Worm (Caenorhabditis elegans) whole organism, late embryonic: ENCODE data around the gene dsl-7.
A peak's percentile ranks its signal among the peaks of the same experiment; 100 is the strongest.

Experiments
- C08G9.2 ChIP-seq: sonication (generic microtip); optimal IDR thresholded peaks from 2 replicates; lab custom pipeline; 2016; ENCODE audit warnings: mild to moderate bottlenecking, missing genetic modification characterization, moderate library complexity, missing compliant biosample characterization
- F13H6.1 ChIP-seq: sonication (generic microtip); optimal IDR thresholded peaks from 2 replicates; lab custom pipeline; 2016; ENCODE audit warnings: missing genetic modification characterization, missing compliant biosample characterization
- K02D7.2 ChIP-seq: sonication (generic microtip); optimal IDR thresholded peaks from 2 replicates; lab custom pipeline; 2017; ENCODE audit warnings: mild to moderate bottlenecking, missing genetic modification characterization, missing compliant biosample characterization
- ahr-1 ChIP-seq: sonication (generic microtip); optimal IDR thresholded peaks from 2 replicates; lab custom pipeline; 2016; ENCODE audit warnings: missing genetic modification characterization, missing compliant biosample characterization
- ceh-18 ChIP-seq: sonication (generic microtip); optimal IDR thresholded peaks from 2 replicates; lab custom pipeline; 2016; ENCODE audit warnings: missing genetic modification characterization, missing compliant biosample characterization
- ceh-2 ChIP-seq: sonication (generic microtip); optimal IDR thresholded peaks from 2 replicates; lab custom pipeline; 2016; ENCODE audit warnings: missing genotype, missing genetic modification characterization, missing compliant biosample characterization
- ceh-22 ChIP-seq: sonication (generic microtip); optimal IDR thresholded peaks from 2 replicates; lab custom pipeline; 2017; ENCODE audit warnings: missing biosample characterization, missing genetic modification characterization
- ceh-31 ChIP-seq: sonication (generic microtip); optimal IDR thresholded peaks from 2 replicates; lab custom pipeline; 2016; ENCODE audit warnings: missing genetic modification characterization, missing compliant biosample characterization
- ceh-34 ChIP-seq: sonication (generic microtip); optimal IDR thresholded peaks from 2 replicates; lab custom pipeline; 2016; ENCODE audit warnings: mild to moderate bottlenecking, missing genetic modification characterization, missing compliant biosample characterization
- ceh-45 ChIP-seq: fragments of 200-800 bp; sonication (Bioruptor generic); IDR thresholded peaks from 2 replicates; pipeline ENCODE4 v1.3.6; 2022; ENCODE audit warnings: missing genetic modification reagents, missing genetic modification characterization, missing compliant biosample characterization
- ceh-48 ChIP-seq: sonication (generic microtip); optimal IDR thresholded peaks from 2 replicates; lab custom pipeline; 2016; ENCODE audit warnings: missing genetic modification characterization, inconsistent platforms, missing compliant biosample characterization
- elt-4 ChIP-seq: sonication (generic microtip); optimal IDR thresholded peaks from 2 replicates; lab custom pipeline; 2016; ENCODE audit warnings: missing genetic modification characterization, missing compliant biosample characterization
- ets-4 ChIP-seq: sonication (generic microtip); optimal IDR thresholded peaks from 2 replicates; lab custom pipeline; 2016; ENCODE audit warnings: missing genetic modification characterization, missing compliant biosample characterization
- hlh-13 ChIP-seq: fragments of 200-800 bp; sonication (Bioruptor generic); optimal IDR thresholded peaks from 2 replicates; lab custom pipeline; 2018; ENCODE audit warnings: mild to moderate bottlenecking, missing genetic modification characterization, missing compliant biosample characterization
- hlh-15 ChIP-seq: sonication (generic microtip); optimal IDR thresholded peaks from 2 replicates; lab custom pipeline; 2016; ENCODE audit warnings: missing genetic modification characterization, missing compliant biosample characterization
- hlh-30 ChIP-seq: sonication (generic microtip); optimal IDR thresholded peaks from 2 replicates; lab custom pipeline; 2017; ENCODE audit warnings: antibody characterized with exemption, missing genetic modification characterization, missing compliant biosample characterization; ENCODE audit not compliant: insufficient read depth
- hlh-8 ChIP-seq: sonication (generic microtip); optimal IDR thresholded peaks from 2 replicates; lab custom pipeline; 2016; ENCODE audit warnings: missing genotype, missing genetic modification characterization, missing compliant biosample characterization
- lin-11 ChIP-seq: fragments of 200-800 bp; sonication (Bioruptor generic); optimal IDR thresholded peaks from 2 replicates; lab custom pipeline; 2018; ENCODE audit warnings: mild to moderate bottlenecking, missing genetic modification characterization, missing compliant biosample characterization
- mec-3 ChIP-seq: sonication (generic microtip); optimal IDR thresholded peaks from 2 replicates; lab custom pipeline; 2016; ENCODE audit warnings: borderline replicate concordance, missing genetic modification characterization, missing compliant biosample characterization
- nfya-1 ChIP-seq: sonication (generic microtip); optimal IDR thresholded peaks from 2 replicates; lab custom pipeline; 2017; ENCODE audit warnings: missing genetic modification characterization, mild to moderate bottlenecking, missing compliant biosample characterization, antibody characterized with exemption, moderate library complexity
- nhr-232 ChIP-seq: sonication (generic microtip); optimal IDR thresholded peaks from 2 replicates; lab custom pipeline; 2016; ENCODE audit warnings: missing genetic modification characterization, missing compliant biosample characterization
- odd-2 ChIP-seq: sonication (generic microtip); optimal IDR thresholded peaks from 2 replicates; lab custom pipeline; 2017; ENCODE audit warnings: antibody characterized with exemption, mild to moderate bottlenecking, missing genetic modification characterization, missing compliant biosample characterization
- pat-9 ChIP-seq: fragments of 200-800 bp; sonication (Bioruptor generic); optimal IDR thresholded peaks from 2 replicates; lab custom pipeline; 2018; ENCODE audit warnings: mild to moderate bottlenecking, missing genetic modification characterization, moderate library complexity, missing compliant biosample characterization
- pha-2 ChIP-seq: sonication (generic microtip); optimal IDR thresholded peaks from 2 replicates; lab custom pipeline; 2017; ENCODE audit warnings: mild to moderate bottlenecking, missing genetic modification characterization, missing compliant biosample characterization
- pha-4 ChIP-seq: fragments of 150-350 bp; optimal IDR thresholded peaks from 2 replicates; lab custom pipeline; 2018; ENCODE audit warnings: missing biosample characterization, missing genetic modification reagents, missing genetic modification characterization
- pqm-1 ChIP-seq: sonication (generic microtip); optimal IDR thresholded peaks from 2 replicates; lab custom pipeline; 2016; ENCODE audit warnings: missing genetic modification characterization, missing compliant biosample characterization
- rnt-1 ChIP-seq: sonication (generic microtip); optimal IDR thresholded peaks from 2 replicates; lab custom pipeline; 2016; ENCODE audit warnings: missing genetic modification characterization, missing compliant biosample characterization
- sdc-2 ChIP-seq: sonication (generic microtip); optimal IDR thresholded peaks from 2 replicates; lab custom pipeline; 2016; ENCODE audit warnings: missing genotype, missing genetic modification characterization, missing compliant biosample characterization
- tbx-2 ChIP-seq: sonication (generic microtip); optimal IDR thresholded peaks from 2 replicates; lab custom pipeline; 2016; ENCODE audit warnings: missing genetic modification characterization, missing compliant biosample characterization
- tbx-7 ChIP-seq: sonication (generic microtip); optimal IDR thresholded peaks from 2 replicates; lab custom pipeline; 2016; ENCODE audit warnings: missing genotype, missing genetic modification characterization, missing compliant biosample characterization
- unc-42 ChIP-seq: sonication (generic microtip); optimal IDR thresholded peaks from 2 replicates; lab custom pipeline; 2016; ENCODE audit warnings: missing genotype, missing genetic modification characterization, missing compliant biosample characterization
- unc-55 ChIP-seq: sonication (generic microtip); optimal IDR thresholded peaks from 2 replicates; lab custom pipeline; 2017; ENCODE audit warnings: missing biosample characterization, missing genetic modification reagents, missing genetic modification characterization
- unc-86 ChIP-seq: sonication (generic microtip); optimal IDR thresholded peaks from 2 replicates; lab custom pipeline; 2016; ENCODE audit warnings: missing genetic modification characterization, missing compliant biosample characterization

The dsl-7 gene

ce11 chrV:12949607-12950006, 43.3 kb upstream of the dsl-7 start, which contains the start of gene T16G1.13:
Gene T16G1.13 (plus strand): TSS chrV:12949907.
- no peak for TF ChIP-seq ceh-18 (tag; lab: Kevin White, UChicago)
- no peak for TF ChIP-seq hlh-15

- no peak for TF ChIP-seq rnt-1 (tag; lab: Kevin White, UChicago)
- peak; percentile 54 for TF ChIP-seq nfya-1 (tag; lab: Kevin White, UChicago)
- TF ChIP-seq unc-42: peak; percentile 50
- TF ChIP-seq hlh-13: no peak
- no peak for TF ChIP-seq K02D7.2 (tag; lab: Kevin White, UChicago)
- peak; percentile 23 for TF ChIP-seq ceh-31 (tag; lab: Kevin White, UChicago)
- TF ChIP-seq ceh-22 (tag; lab: Kevin White, UChicago): no peak
- TF ChIP-seq tbx-2 (tag; lab: Kevin White, UChicago): peak; percentile 41
- TF ChIP-seq odd-2 (tag; lab: Kevin White, UChicago): no peak
- peak; percentile 24 for TF ChIP-seq unc-55 (GFP tag; lab: Kevin White, UChicago)
- TF ChIP-seq nhr-232 (tag; lab: Kevin White, UChicago): no peak
- TF ChIP-seq hlh-30 (tag; lab: Kevin White, UChicago): no peak
- TF ChIP-seq ceh-45 (GFP tag; lab: Robert Waterston, UW): no peak
- TF ChIP-seq F13H6.1 (tag; lab: Kevin White, UChicago): no peak
- TF ChIP-seq ceh-48 (tag; lab: Kevin White, UChicago): peak; percentile 47
- no peak for TF ChIP-seq pat-9 (tag; lab: Kevin White, UChicago)
- no peak for TF ChIP-seq lin-11 (tag; lab: Kevin White, UChicago)
- no peak for TF ChIP-seq ceh-34 (tag; lab: Kevin White, UChicago)
- no peak for TF ChIP-seq elt-4 (tag; lab: Kevin White, UChicago)
Observed at ce11 chrV:12950812-12951528, 42.0 kb upstream of the dsl-7 start, which contains the start of the genes T16G1.9 and T16G1.18. Gene T16G1.9 (minus strand): TSS chrV:12950862. Gene T16G1.18 (plus strand): TSS chrV:12951304.

- TF ChIP-seq ceh-31 (tag; lab: Kevin White, UChicago): peak; percentile 4
- peak; percentile 10 for TF ChIP-seq ceh-2 (tag; lab: Kevin White, UChicago)
- TF ChIP-seq pha-4: no peak
- no peak for TF ChIP-seq unc-86
- TF ChIP-seq ahr-1 (tag; lab: Kevin White, UChicago): no peak
- TF ChIP-seq ets-4: peak; percentile 1
- TF ChIP-seq C08G9.2 (tag; lab: Kevin White, UChicago): no peak
- no peak for TF ChIP-seq ceh-48 (tag; lab: Kevin White, UChicago)
Observed at ce11 chrV:12952287-12952686, 40.7 kb upstream of the dsl-7 start, which contains the start of gene pqn-68. Gene pqn-68 (plus strand): TSS chrV:12952636.

- TF ChIP-seq tbx-7 (tag; lab: Kevin White, UChicago) (no peak), hlh-30 (tag; lab: Kevin White, UChicago) (no peak), sdc-2 (no peak)
Observed at ce11 chrV:12953702-12954101, 39.2 kb upstream of the dsl-7 start, which contains the start of gene eif-3.K. Gene eif-3.K (plus strand): TSS chrV:12954002.

ce11 chrV:12954261-12954660, 38.7 kb upstream of the dsl-7 start:
- TF ChIP-seq K02D7.2 (tag; lab: Kevin White, UChicago) (no peak), pha-2 (tag; lab: Kevin White, UChicago) (no peak), pqm-1 (tag; lab: Kevin White, UChicago) (no peak), hlh-8 (tag; lab: Kevin White, UChicago) (no peak), hlh-13 (no peak), ets-4 (no peak), mec-3 (tag; lab: Kevin White, UChicago) (no peak), ceh-34 (tag; lab: Kevin White, UChicago) (no peak), pha-4 (no peak), odd-2 (tag; lab: Kevin White, UChicago) (no peak)
- TF ChIP-seq, all 69 proteins: peak for 0
